Fruit fly (Drosophila melanogaster) whole organism, pupa: Measurements from ENCODE around the gene Sbds.
A peak's percentile ranks its signal among the peaks of the same experiment; 100 is the strongest.

Experiments
- CG10348 ChIP-seq: fragments of 200-800 bp; sonication (Bioruptor generic); IDR thresholded peaks from 2 replicates; pipeline ENCODE4 v1.3.6; 2022; ENCODE audit warnings: missing biosample characterization, missing genetic modification characterization
- CG12605 ChIP-seq: fragments of 200-800 bp; sonication (Bioruptor generic); IDR thresholded peaks from 2 replicates; pipeline ENCODE4 v1.3.6; 2022; ENCODE audit warnings: missing biosample characterization, missing genetic modification characterization
- CG13204 ChIP-seq: fragments of 200-800 bp; sonication (Bioruptor generic); optimal IDR thresholded peaks from 2 replicates; lab custom pipeline; 2018; ENCODE audit warnings: missing biosample characterization, mild to moderate bottlenecking, missing genetic modification characterization, moderate library complexity
- CG14655 ChIP-seq: fragments of 200-800 bp; sonication (Bioruptor generic); optimal IDR thresholded peaks from 3 replicates; lab custom pipeline; 2017; ENCODE audit warnings: mild to moderate bottlenecking, missing biosample characterization, missing genetic modification reagents, missing genetic modification characterization
- CG15710 ChIP-seq: fragments of 200-800 bp; sonication (Bioruptor generic); optimal IDR thresholded peaks from 2 replicates; lab custom pipeline; 2018; ENCODE audit warnings: missing biosample characterization, mild to moderate bottlenecking, missing genetic modification characterization, moderate library complexity
- CG17806 ChIP-seq: fragments of 200-800 bp; sonication (Bioruptor generic); optimal IDR thresholded peaks from 2 replicates; lab custom pipeline; 2018; ENCODE audit warnings: missing biosample characterization, mild to moderate bottlenecking, missing genetic modification characterization, moderate library complexity
- CG32121 ChIP-seq: fragments of 200-800 bp; sonication (Bioruptor generic); IDR thresholded peaks from 2 replicates; pipeline ENCODE4 v1.3.6; 2022; ENCODE audit warnings: missing biosample characterization, missing genetic modification characterization
- CG34367 ChIP-seq: fragments of 200-800 bp; sonication (Bioruptor generic); optimal IDR thresholded peaks from 2 replicates; lab custom pipeline; 2018; ENCODE audit warnings: missing biosample characterization, mild to moderate bottlenecking, missing genetic modification characterization
- CG4496 ChIP-seq: fragments of 200-800 bp; sonication (Bioruptor generic); IDR thresholded peaks from 3 replicates; pipeline ENCODE4 v1.3.6; 2022; ENCODE audit warnings: missing biosample characterization, missing genetic modification characterization
- CG8159 ChIP-seq: fragments of 200-800 bp; sonication (Bioruptor generic); optimal IDR thresholded peaks from 3 replicates; lab custom pipeline; 2018; ENCODE audit warnings: missing biosample characterization, mild to moderate bottlenecking, missing genetic modification characterization, moderate library complexity
- CG8301 ChIP-seq: fragments of 200-800 bp; sonication (Bioruptor generic); optimal IDR thresholded peaks from 2 replicates; lab custom pipeline; 2018; ENCODE audit warnings: missing biosample characterization, mild to moderate bottlenecking, missing genetic modification characterization
- CG9948 ChIP-seq: fragments of 200-800 bp; sonication (Bioruptor generic); optimal IDR thresholded peaks from 2 replicates; lab custom pipeline; 2018; ENCODE audit warnings: missing biosample characterization, mild to moderate bottlenecking, missing genetic modification characterization, moderate library complexity
- D1 ChIP-seq: fragments of 200-800 bp; sonication (Bioruptor generic); optimal IDR thresholded peaks from 2 replicates; lab custom pipeline; 2018; ENCODE audit warnings: missing biosample characterization, mild to moderate bottlenecking, missing genetic modification characterization, moderate library complexity
- EcR ChIP-seq: fragments of 200-800 bp; sonication (Bioruptor generic); optimal IDR thresholded peaks from 3 replicates; lab custom pipeline; 2019; ENCODE audit warnings: missing biosample characterization, missing genetic modification characterization, mild to moderate bottlenecking, moderate library complexity, missing genetic modification reagents
- Ets98B ChIP-seq: fragments of 200-800 bp; sonication (Bioruptor generic); IDR thresholded peaks from 2 replicates; pipeline ENCODE4 v1.3.6; 2022; ENCODE audit warnings: missing biosample characterization, missing genetic modification characterization
- Pif1A ChIP-seq: fragments of 200-800 bp; sonication (Bioruptor generic); optimal IDR thresholded peaks from 3 replicates; lab custom pipeline; 2016; ENCODE audit warnings: missing biosample characterization, missing genetic modification characterization
- Pif1B ChIP-seq: fragments of 200-800 bp; sonication (Bioruptor generic); optimal IDR thresholded peaks from 3 replicates; lab custom pipeline; 2016; ENCODE audit warnings: missing biosample characterization, missing genetic modification characterization
- Snoo ChIP-seq: fragments of 200-800 bp; sonication (Bioruptor generic); optimal IDR thresholded peaks from 3 replicates; lab custom pipeline; 2017; ENCODE audit warnings: missing biosample characterization, mild to moderate bottlenecking, missing genetic modification characterization, inconsistent platforms
- fd96Ca ChIP-seq: fragments of 200-800 bp; sonication (Bioruptor generic); IDR thresholded peaks from 3 replicates; pipeline ENCODE4 v1.3.6; 2022; ENCODE audit warnings: missing biosample characterization, missing genetic modification characterization
- gl ChIP-seq: fragments of 200-800 bp; sonication (Bioruptor generic); optimal IDR thresholded peaks from 2 replicates; lab custom pipeline; 2018; ENCODE audit warnings: missing biosample characterization, mild to moderate bottlenecking, missing genetic modification characterization
- rn ChIP-seq: fragments of 200-800 bp; sonication (Bioruptor generic); IDR thresholded peaks from 2 replicates; pipeline ENCODE4 v1.3.6; 2022; ENCODE audit warnings: missing biosample characterization, missing genetic modification characterization

Sbds gene

DNA sequence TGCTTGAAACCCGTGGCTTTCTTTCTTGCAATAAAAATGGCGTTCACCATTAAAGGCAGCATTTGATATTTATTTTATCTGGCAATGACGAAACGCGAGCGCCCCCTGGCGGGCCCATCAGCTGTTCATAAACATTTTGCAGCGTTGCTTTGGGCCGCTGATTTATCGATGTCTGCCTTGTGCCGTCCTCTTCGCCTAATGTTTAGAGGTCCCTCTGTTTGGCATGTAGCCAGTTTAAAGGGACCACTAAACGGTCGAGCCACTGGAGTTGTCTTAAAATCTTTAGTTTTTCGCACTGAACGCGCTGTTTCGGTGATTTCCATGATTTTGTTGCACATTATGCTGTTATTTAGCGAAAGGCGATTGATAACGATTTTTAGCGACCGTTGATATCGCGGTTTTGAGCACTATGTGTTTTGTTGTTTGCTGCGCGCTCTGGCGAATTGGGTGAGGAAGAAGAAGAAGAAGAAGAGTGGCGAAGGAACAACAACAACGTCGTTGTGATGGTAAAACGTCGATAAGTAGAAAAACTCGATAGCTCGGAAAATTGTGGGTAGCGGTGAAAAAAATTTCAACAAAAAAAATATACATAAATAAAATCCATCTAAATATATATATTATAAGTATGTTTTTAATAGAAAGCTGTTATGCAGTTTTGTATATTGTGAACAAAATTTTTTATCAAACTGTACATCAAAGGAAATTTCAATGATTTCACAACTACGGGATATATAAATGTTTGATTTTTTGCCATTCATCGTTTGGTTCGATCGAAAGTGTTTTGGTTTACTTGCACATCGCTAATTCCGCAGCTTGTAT lies at the start of gene Sbds, which contains the start of gene velo:
Sbds (plus strand) TSS at position 636 of the 819 bp plus-strand sequence.
velo (minus strand) TSS at position 475 of the 819 bp plus-strand sequence.
- TF ChIP-seq Snoo (tag; lab: Kevin White, UChicago) (peak; percentile 28), CG12605 (GFP tag; lab: Robert Waterston, UW) (no peak), CG14655 (GFP tag; lab: Kevin White, UChicago) (no peak), rn (GFP tag; lab: Robert Waterston, UW) (no peak), gl (tag; lab: Kevin White, UChicago) (no peak), D1 (tag; lab: Kevin White, UChicago) (no peak), CG13204 (no peak), Pif1B (GFP tag; lab: Kevin White, UChicago) (no peak), EcR (GFP tag; lab: Kevin White, UChicago) (no peak), CG4496 (GFP tag; lab: Robert Waterston, UW) (peak; percentile 56), CG32121 (no peak), Pif1A (GFP tag; lab: Kevin White, UChicago) (no peak), CG10348 (GFP tag; lab: Robert Waterston, UW) (no peak), fd96Ca (no peak), CG17806 (tag; lab: Kevin White, UChicago) (no peak), CG9948 (tag; lab: Kevin White, UChicago) (no peak), CG34367 (no peak), CG8301 (no peak), CG8159 (tag; lab: Kevin White, UChicago) (no peak), Ets98B (peak; percentile 22; the same call in 1 of the 2 replicates), CG15710 (tag; lab: Kevin White, UChicago) (peak; percentile 31)

DNA sequence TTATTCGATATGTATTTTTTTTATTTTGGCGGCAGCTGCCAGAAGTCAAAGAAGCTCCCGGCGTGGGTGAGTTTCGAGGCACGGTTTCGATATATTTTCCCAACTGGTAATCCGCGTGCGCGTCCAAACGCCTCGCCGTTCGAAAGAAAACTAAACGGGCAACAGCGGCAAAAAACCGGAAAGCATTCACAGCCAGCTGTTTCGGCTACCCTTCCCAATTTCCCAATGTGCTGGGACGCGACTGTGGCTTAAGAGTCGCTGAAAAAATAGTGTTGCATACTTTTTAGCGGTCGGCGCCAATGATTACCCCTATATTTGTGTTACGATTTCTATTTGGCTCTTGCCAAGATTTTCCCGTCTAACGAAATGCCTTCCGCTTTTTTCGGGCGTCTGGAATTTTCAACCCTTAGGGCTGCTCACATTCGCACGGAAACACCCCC lies 49.3 kb upstream of the Sbds start, which contains the start of gene SP1173:
SP1173 (minus strand) TSS at position 154 of the 440 bp plus-strand sequence.
- TF ChIP-seq D1 (tag; lab: Kevin White, UChicago) = no peak
- no peak for TF ChIP-seq Pif1A (GFP tag; lab: Kevin White, UChicago)
- TF ChIP-seq CG9948 (tag; lab: Kevin White, UChicago) = no peak
- no peak for TF ChIP-seq rn (GFP tag; lab: Robert Waterston, UW)
- no peak; the same call in 2 of the 3 replicates for TF ChIP-seq fd96Ca
- peak; percentile 56 for TF ChIP-seq CG12605 (GFP tag; lab: Robert Waterston, UW)
- TF ChIP-seq CG4496 (GFP tag; lab: Robert Waterston, UW) = peak; percentile 74; the same call in 2 of the 3 replicates
- TF ChIP-seq CG15710 (tag; lab: Kevin White, UChicago) = no peak
- TF ChIP-seq CG8159 (tag; lab: Kevin White, UChicago) = no peak
- TF ChIP-seq CG32121 = peak; percentile 61; the same call in 1 of the 2 replicates
- TF ChIP-seq CG8301 = no peak
- TF ChIP-seq Ets98B = peak; percentile 68; the same call in 1 of the 2 replicates
- TF ChIP-seq CG34367 = no peak
- no peak for TF ChIP-seq CG17806 (tag; lab: Kevin White, UChicago)
- no peak for TF ChIP-seq CG13204
- TF ChIP-seq EcR (GFP tag; lab: Kevin White, UChicago) = no peak
- TF ChIP-seq CG14655 (GFP tag; lab: Kevin White, UChicago) = no peak
- TF ChIP-seq gl (tag; lab: Kevin White, UChicago) = no peak
- no peak for TF ChIP-seq Snoo (tag; lab: Kevin White, UChicago)
- TF ChIP-seq Pif1B (GFP tag; lab: Kevin White, UChicago) = no peak
- TF ChIP-seq CG10348 (GFP tag; lab: Robert Waterston, UW) = no peak

DNA sequence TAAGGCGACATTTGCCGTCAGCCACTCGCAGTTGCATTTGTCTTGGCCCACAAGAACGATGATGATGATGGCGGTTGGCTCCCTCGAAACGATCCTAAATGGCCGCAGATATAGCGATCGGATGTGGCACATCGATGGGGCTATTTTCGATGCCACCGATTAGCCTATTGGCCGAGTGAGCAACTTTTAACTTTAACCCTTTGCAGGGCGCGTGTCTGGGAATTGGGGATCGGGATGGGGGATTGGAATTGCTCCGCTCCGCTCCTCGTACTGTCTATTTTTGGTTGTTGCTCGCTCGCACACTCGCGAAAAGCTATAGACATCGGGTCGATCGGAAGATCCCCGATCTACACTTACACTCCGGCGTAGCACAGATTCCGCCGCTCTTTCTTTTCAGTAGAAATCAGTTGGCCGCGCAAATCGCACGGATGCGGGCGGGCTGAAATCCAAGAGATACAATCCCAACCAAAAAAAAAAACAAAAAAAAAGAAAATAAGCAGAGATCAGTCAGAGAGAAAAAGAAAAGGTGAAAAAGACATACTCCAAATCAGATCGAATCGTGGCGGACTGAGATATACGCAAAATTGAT lies 48.2 kb upstream of the Sbds start, which contains the start of gene CG8519:
CG8519 (plus strand) TSS at position 393 of the 589 bp plus-strand sequence.
- TF ChIP-seq CG17806 (tag; lab: Kevin White, UChicago) (no peak), rn (GFP tag; lab: Robert Waterston, UW) (no peak), CG14655 (GFP tag; lab: Kevin White, UChicago) (no peak), CG34367 (no peak), CG10348 (GFP tag; lab: Robert Waterston, UW) (no peak), CG15710 (tag; lab: Kevin White, UChicago) (no peak), CG13204 (no peak), Pif1A (GFP tag; lab: Kevin White, UChicago) (no peak), CG32121 (peak; percentile 65), CG9948 (tag; lab: Kevin White, UChicago) (no peak), CG12605 (GFP tag; lab: Robert Waterston, UW) (no peak), Snoo (tag; lab: Kevin White, UChicago) (no peak), CG4496 (GFP tag; lab: Robert Waterston, UW) (peak; percentile 60; the same call in 2 of the 3 replicates)

DNA sequence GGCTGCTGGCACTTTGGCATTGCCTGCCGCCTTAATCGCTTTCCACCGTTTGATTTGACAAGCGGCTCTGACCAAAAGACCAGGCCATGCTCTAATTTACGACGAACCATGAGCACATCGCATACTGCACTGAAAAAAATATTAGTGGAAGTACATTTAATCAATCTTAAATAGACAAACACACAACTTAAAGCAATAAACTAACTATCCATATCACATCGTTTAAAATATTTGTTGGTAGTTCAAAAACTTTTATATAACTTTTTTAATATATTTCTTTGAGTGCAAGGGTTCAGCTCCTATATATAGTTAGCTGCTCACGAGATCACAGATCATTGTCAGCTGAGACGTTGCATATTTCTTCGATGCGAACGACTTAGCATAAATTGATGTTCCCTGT lies 46.8 kb upstream of the Sbds start:
- TF ChIP-seq CG32121 (0 out of 2 replicates have a peak, but pooled peaks have one; percentile 29), CG13204 (no peak), fd96Ca (no peak), CG4496 (GFP tag; lab: Robert Waterston, UW) (no peak), CG15710 (tag; lab: Kevin White, UChicago) (no peak), CG8301 (no peak)
